Worm (Caenorhabditis elegans): ENCODE data around the gene F56B3.6.

The F56B3.6 gene

ce11 chrIV:796521-797073 lies 8.7 kb downstream of the F56B3.6 start, which contains the start of the genes F56B3.11 and ech-5 (continued):
- TF ChIP-seq C08G9.2 (tag; optimal IDR thresholded peaks at IDR 0.05), result peak; percentile 85
- TF ChIP-seq hlh-15 (tag; optimal IDR thresholded peaks at IDR 0.05), result peak; percentile 65
- TF ChIP-seq nfya-1 (tag; optimal IDR thresholded peaks at IDR 0.05), result peak; percentile 7
- peak; percentile 93 for TF ChIP-seq ceh-14 (tag; optimal IDR thresholded peaks at IDR 0.05)
- TF ChIP-seq ceh-31 (tag; optimal IDR thresholded peaks at IDR 0.05), result peak; percentile 94
- peak; percentile 60 for TF ChIP-seq ztf-16 (tag; optimal IDR thresholded peaks at IDR 0.05)
- no peak for TF ChIP-seq K09A11.1 (tag; optimal IDR thresholded peaks at IDR 0.05; ENCODE audit: insufficient read depth)
- TF ChIP-seq elt-2 (tag; optimal IDR thresholded peaks at IDR 0.05), result peak; percentile 91
- peak; percentile 0 for TF ChIP-seq gmeb-2 (tag; optimal IDR thresholded peaks at IDR 0.05)
- TF ChIP-seq eyg-1 (tag; optimal IDR thresholded peaks at IDR 0.05), result no peak
- TF ChIP-seq elt-4 (tag; optimal IDR thresholded peaks at IDR 0.05), result no peak
- peak; percentile 78 for TF ChIP-seq ttx-3 (tag; optimal IDR thresholded peaks at IDR 0.05)
- TF ChIP-seq rnt-1 (tag; optimal IDR thresholded peaks at IDR 0.05), result peak; percentile 83
- TF ChIP-seq mec-3 (tag; optimal IDR thresholded peaks at IDR 0.05; ENCODE audit: borderline replicate concordance), result peak; percentile 59
- TF ChIP-seq pha-4 (tag; optimal IDR thresholded peaks at IDR 0.05), result no peak
- TF ChIP-seq C38D4.7 (GFP tag; optimal IDR thresholded peaks at IDR 0.05), result peak; percentile 49
- TF ChIP-seq ets-4 (tag; optimal IDR thresholded peaks at IDR 0.05), result peak; percentile 86
- peak; percentile 87 for TF ChIP-seq unc-42 (tag; optimal IDR thresholded peaks at IDR 0.05)
- no peak for TF ChIP-seq sox-4 (tag; optimal IDR thresholded peaks at IDR 0.05)
- TF ChIP-seq ceh-6 (GFP tag; optimal IDR thresholded peaks at IDR 0.05), result no peak
- peak; percentile 22 for TF ChIP-seq pag-3 (tag; optimal IDR thresholded peaks at IDR 0.05; ENCODE audit: borderline replicate concordance)
- TF ChIP-seq odd-2 (tag; optimal IDR thresholded peaks at IDR 0.05), result no peak
- peak; percentile 61 for TF ChIP-seq fkh-6 (tag; optimal IDR thresholded peaks at IDR 0.05)
- TF ChIP-seq pat-9 (tag; optimal IDR thresholded peaks at IDR 0.05), result no peak
- TF ChIP-seq ceh-2 (tag; optimal IDR thresholded peaks at IDR 0.05), result peak; percentile 88

- TF ChIP-seq pax-1 (tag; optimal IDR thresholded peaks at IDR 0.05), result no peak
- TF ChIP-seq ceh-30 (tag; optimal IDR thresholded peaks at IDR 0.05), result no peak
- no peak for TF ChIP-seq gmeb-2 (tag; optimal IDR thresholded peaks at IDR 0.05)
- no peak for TF ChIP-seq pha-2 (tag; optimal IDR thresholded peaks at IDR 0.05)
- no peak for TF ChIP-seq ztf-16 (tag; optimal IDR thresholded peaks at IDR 0.05)
- no peak for TF ChIP-seq che-1 (tag; optimal IDR thresholded peaks at IDR 0.05)
- no peak for TF ChIP-seq hlh-6 (tag; optimal IDR thresholded peaks at IDR 0.05)
Observed at ce11 chrIV:800518-800917, 12.7 kb downstream of the F56B3.6 start, which contains the start of gene mrpl-46. TSS of gene mrpl-46 (plus strand) at chrIV:800818.

DNA sequence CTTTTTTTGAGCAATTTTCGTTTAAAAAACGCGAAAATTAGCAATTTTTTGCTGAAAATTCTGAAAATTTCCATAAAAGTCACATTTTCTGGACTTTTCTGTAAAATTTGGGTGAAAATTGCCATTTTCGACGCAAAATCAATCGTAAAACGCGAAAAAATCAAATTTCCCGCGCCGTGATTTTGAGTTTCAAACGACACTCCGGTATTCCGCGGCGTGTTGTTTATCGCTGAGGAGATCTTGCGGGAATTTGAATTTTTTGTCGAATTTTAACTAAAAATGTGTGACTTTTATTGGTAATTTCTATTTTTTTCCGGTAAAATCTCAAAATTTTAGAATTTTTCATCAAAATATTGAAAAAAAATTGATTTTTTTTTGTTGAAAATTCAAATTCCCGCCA lies 13.3 kb downstream of the F56B3.6 start:
- TF ChIP-seq hlh-13 (GFP tag; optimal IDR thresholded peaks at IDR 0.05) (no peak), ceh-30 (tag; optimal IDR thresholded peaks at IDR 0.05) (no peak), unc-3 (GFP tag; conservative IDR thresholded peaks at IDR 0.05) (no peak), unc-3 (tag; optimal IDR thresholded peaks at IDR 0.05) (no peak), mec-3 (tag; optimal IDR thresholded peaks at IDR 0.05; ENCODE audit: borderline replicate concordance) (no peak), pat-9 (tag; optimal IDR thresholded peaks at IDR 0.05) (no peak), pha-4 (tag; optimal IDR thresholded peaks at IDR 0.05) (no peak), ama-1 (optimal IDR thresholded peaks at IDR 0.05) (no peak), ceh-9 (tag; optimal IDR thresholded peaks at IDR 0.05) (no peak), ceh-34 (tag; optimal IDR thresholded peaks at IDR 0.05) (no peak), tbx-7 (tag; optimal IDR thresholded peaks at IDR 0.05) (no peak), fkh-6 (tag; optimal IDR thresholded peaks at IDR 0.05) (no peak), eyg-1 (tag; optimal IDR thresholded peaks at IDR 0.05) (no peak)

- TF ChIP-seq sox-4 (tag; optimal IDR thresholded peaks at IDR 0.05) (no peak), tbx-7 (tag; optimal IDR thresholded peaks at IDR 0.05) (no peak), hlh-13 (GFP tag; optimal IDR thresholded peaks at IDR 0.05) (no peak), ceh-2 (tag; optimal IDR thresholded peaks at IDR 0.05) (no peak), hlh-6 (tag; optimal IDR thresholded peaks at IDR 0.05) (no peak), ama-1 (optimal IDR thresholded peaks at IDR 0.05) (no peak), fkh-10 (GFP tag; optimal IDR thresholded peaks at IDR 0.05) (no peak), eyg-1 (tag; optimal IDR thresholded peaks at IDR 0.05) (no peak), tbx-2 (tag; optimal IDR thresholded peaks at IDR 0.05) (no peak), pros-1 (tag; optimal IDR thresholded peaks at IDR 0.05) (no peak), npax-4 (tag; optimal IDR thresholded peaks at IDR 0.05) (no peak), ceh-6 (GFP tag; optimal IDR thresholded peaks at IDR 0.05) (no peak), hlh-15 (tag; optimal IDR thresholded peaks at IDR 0.05) (no peak), ztf-16 (tag; optimal IDR thresholded peaks at IDR 0.05) (no peak), K02D7.2 (tag; optimal IDR thresholded peaks at IDR 0.05) (no peak), elt-4 (tag; optimal IDR thresholded peaks at IDR 0.05) (no peak)
Observed at ce11 chrIV:804802-805201, 16.9 kb downstream of the F56B3.6 start, which contains the start of gene Y55F3BL.4. TSS of gene Y55F3BL.4 (plus strand) at chrIV:805102.
